Worm (Caenorhabditis elegans): ENCODE measurements around the gene puf-3.

ce11 chrIV:13505662-13506061 is 6.3 kb downstream of the puf-3 start, which contains the start of gene nlp-17:
- TF ChIP-seq lsl-1 (GFP tag; optimal IDR thresholded peaks at IDR 0.05) (no peak), F22D6.2 (tag; optimal IDR thresholded peaks at IDR 0.05) (no peak), mcd-1 (GFP tag; IDR thresholded peaks at IDR 0.05) (no peak), Y67H2A.10 (GFP tag; conservative IDR thresholded peaks at IDR 0.05) (no peak), snpc-4 (GFP tag; optimal IDR thresholded peaks at IDR 0.05) (no peak), snpc-4 (tag; optimal IDR thresholded peaks at IDR 0.05) (no peak), chd-7 (tag; optimal IDR thresholded peaks at IDR 0.05) (no peak), egl-18 (GFP tag; IDR thresholded peaks at IDR 0.05) (no peak), unc-62 (GFP tag; optimal IDR thresholded peaks at IDR 0.05) (no peak), dpff-1 (tag; optimal IDR thresholded peaks at IDR 0.05) (no peak)

All from whole organism, young adult.